Worm (Caenorhabditis elegans): ENCODE results near the gene nlf-1.

- TF ChIP-seq egl-27 (tag; optimal IDR thresholded peaks at IDR 0.05) (no peak), unc-62 (GFP tag; optimal IDR thresholded peaks at IDR 0.05) (no peak), ceh-82 (tag; optimal IDR thresholded peaks at IDR 0.05) (no peak), ama-1 (optimal IDR thresholded peaks at IDR 0.05) (no peak), ztf-11 (tag; optimal IDR thresholded peaks at IDR 0.05) (no peak), lin-13 (GFP tag; optimal IDR thresholded peaks at IDR 0.05) (no peak), tbx-2 (tag; optimal IDR thresholded peaks at IDR 0.05) (no peak), lsy-2 (tag; optimal IDR thresholded peaks at IDR 0.05) (no peak), lin-39 (tag; optimal IDR thresholded peaks at IDR 0.05) (no peak)
Measured at ce11 chrX:1052960-1053359, 35.6 kb upstream of the nlf-1 start.
